Worm (Caenorhabditis elegans) whole organism, L2 larva: Measurements from ENCODE around the gene tmem-258.

Experiments used
- C34F6.9 ChIP-seq: fragments of 150-350 bp; optimal IDR thresholded peaks from 2 replicates; lab custom pipeline; 2014; ENCODE audit warnings: missing biosample characterization, missing genetic modification characterization
- F13H6.1 ChIP-seq: sonication (generic microtip); optimal IDR thresholded peaks from 2 replicates; lab custom pipeline; 2016; ENCODE audit warnings: missing genetic modification characterization, missing compliant biosample characterization
- R02D3.7 ChIP-seq: fragments of 150-350 bp; optimal IDR thresholded peaks from 2 replicates; lab custom pipeline; 2014; ENCODE audit warnings: missing biosample characterization, missing genetic modification characterization
- ZK546.5 ChIP-seq: sonication (generic microtip); optimal IDR thresholded peaks from 2 replicates; lab custom pipeline; 2017; ENCODE audit warnings: missing biosample characterization, missing genetic modification characterization
- alr-1 ChIP-seq: fragments of 150-350 bp; optimal IDR thresholded peaks from 2 replicates; lab custom pipeline; 2014; ENCODE audit warnings: missing biosample characterization, missing genetic modification characterization
- ama-1 ChIP-seq: fragments of 150-350 bp; optimal IDR thresholded peaks from 2 replicates; lab custom pipeline; 2018; ENCODE audit warnings: inconsistent platforms
- blmp-1 ChIP-seq: sonication (generic microtip); optimal IDR thresholded peaks from 2 replicates; lab custom pipeline; 2017; ENCODE audit warnings: missing genetic modification characterization, mild to moderate bottlenecking, missing compliant biosample characterization, antibody characterized with exemption, moderate library complexity; ENCODE audit not compliant: insufficient read depth
- ceh-82 ChIP-seq: fragments of 150-350 bp; optimal IDR thresholded peaks from 2 replicates; lab custom pipeline; 2014; ENCODE audit warnings: missing biosample characterization, missing genetic modification characterization
- crh-2 ChIP-seq: sonication (generic microtip); optimal IDR thresholded peaks from 2 replicates; lab custom pipeline; 2017; ENCODE audit warnings: missing biosample characterization, missing genetic modification characterization
- dmd-4 ChIP-seq: sonication (generic microtip); optimal IDR thresholded peaks from 2 replicates; lab custom pipeline; 2017; ENCODE audit warnings: missing biosample characterization, missing genetic modification characterization
- egl-27 ChIP-seq: sonication (generic microtip); optimal IDR thresholded peaks from 3 replicates; lab custom pipeline; 2017; ENCODE audit warnings: missing biosample characterization, missing genetic modification reagents, missing genetic modification characterization
- fos-1 ChIP-seq: fragments of 150-350 bp; optimal IDR thresholded peaks from 2 replicates; lab custom pipeline; 2014; ENCODE audit warnings: missing biosample characterization, missing genetic modification characterization
- gmeb-1 ChIP-seq: fragments of 150-350 bp; optimal IDR thresholded peaks from 2 replicates; lab custom pipeline; 2014; ENCODE audit warnings: missing biosample characterization, missing genetic modification characterization
- lin-11 ChIP-seq: fragments of 150-350 bp; sonication (generic microtip); optimal IDR thresholded peaks from 2 replicates; lab custom pipeline; 2014; ENCODE audit warnings: missing biosample characterization, missing genetic modification characterization, inconsistent platforms, mixed read lengths
- lsy-2 ChIP-seq, 2 experiments: fragments of 150-350 bp in 1 of 2; sonication (generic microtip) in 1 of 2; optimal IDR thresholded peaks; 2 replicates each; lab custom pipeline; 2014 to 2017; ENCODE audit warnings: missing biosample characterization in 2 of 2, missing genetic modification characterization in 2 of 2
- mab-5 ChIP-seq: fragments of 150-350 bp; optimal IDR thresholded peaks from 2 replicates; lab custom pipeline; 2014; ENCODE audit warnings: missing biosample characterization, missing genetic modification characterization
- mbf-1 ChIP-seq: sonication (generic microtip); optimal IDR thresholded peaks from 2 replicates; lab custom pipeline; 2017; ENCODE audit warnings: missing biosample characterization, missing genetic modification characterization
- mdl-1 ChIP-seq, 2 experiments: fragments of 150-350 bp in 1 of 2; sonication (generic microtip) in 1 of 2; optimal IDR thresholded peaks; 2 replicates each; lab custom pipeline; 2017; ENCODE audit warnings: missing biosample characterization in 2 of 2, missing genetic modification characterization in 2 of 2
- nhr-11 ChIP-seq: fragments of 150-350 bp; optimal IDR thresholded peaks from 2 replicates; lab custom pipeline; 2014; ENCODE audit warnings: missing biosample characterization, missing genetic modification characterization
- nhr-12 ChIP-seq: fragments of 150-350 bp; optimal IDR thresholded peaks from 2 replicates; lab custom pipeline; 2014; ENCODE audit warnings: missing biosample characterization, missing genetic modification characterization
- nhr-129 ChIP-seq: fragments of 150-350 bp; optimal IDR thresholded peaks from 2 replicates; lab custom pipeline; 2014; ENCODE audit warnings: missing biosample characterization, missing genetic modification characterization
- nhr-6 ChIP-seq: fragments of 150-350 bp; optimal IDR thresholded peaks from 2 replicates; lab custom pipeline; 2014; ENCODE audit warnings: missing biosample characterization, missing genetic modification characterization
- sem-4 ChIP-seq: fragments of 150-350 bp; optimal IDR thresholded peaks from 2 replicates; lab custom pipeline; 2014; ENCODE audit warnings: missing biosample characterization, missing genetic modification reagents, missing genetic modification characterization
- skn-1 ChIP-seq: sonication (generic microtip); optimal IDR thresholded peaks from 2 replicates; lab custom pipeline; 2017; ENCODE audit warnings: missing biosample characterization, missing genetic modification characterization
- sma-3 ChIP-seq: sonication (generic microtip); optimal IDR thresholded peaks from 2 replicates; lab custom pipeline; 2016; ENCODE audit warnings: missing genetic modification reagents, missing genetic modification characterization, missing compliant biosample characterization
- sma-9 ChIP-seq, 2 experiments: fragments of 150-350 bp in 1 of 2; sonication (generic microtip) in 1 of 2; optimal IDR thresholded peaks; 2 replicates each; lab custom pipeline; 2014 to 2016; ENCODE audit warnings: missing genetic modification characterization in 2 of 2, mild to moderate bottlenecking in 1 of 2, missing biosample characterization in 1 of 2, missing compliant biosample characterization in 1 of 2, missing genetic modification reagents in 1 of 2, moderate library complexity in 1 of 2
- unc-39 ChIP-seq: fragments of 150-350 bp; optimal IDR thresholded peaks from 2 replicates; lab custom pipeline; 2014; ENCODE audit warnings: missing biosample characterization, missing genetic modification characterization
- unc-55 ChIP-seq: fragments of 150-350 bp; sonication (generic microtip); optimal IDR thresholded peaks from 3 replicates; lab custom pipeline; 2014; ENCODE audit warnings: missing biosample characterization, missing genetic modification reagents, missing genetic modification characterization
- unc-62 ChIP-seq: fragments of 150-350 bp; optimal IDR thresholded peaks from 2 replicates; lab custom pipeline; 2014; ENCODE audit warnings: missing biosample characterization, missing genetic modification reagents, missing genetic modification characterization
- zag-1 ChIP-seq: fragments of 150-350 bp; optimal IDR thresholded peaks from 2 replicates; lab custom pipeline; 2014; ENCODE audit warnings: missing biosample characterization, missing genetic modification characterization
- ztf-11 ChIP-seq: sonication (generic microtip); optimal IDR thresholded peaks from 2 replicates; lab custom pipeline; 2017; ENCODE audit warnings: missing biosample characterization, missing genetic modification characterization
- ztf-4 ChIP-seq: fragments of 150-350 bp; optimal IDR thresholded peaks from 2 replicates; lab custom pipeline; 2014; ENCODE audit warnings: missing biosample characterization, missing genetic modification characterization

Gene tmem-258

ce11 chrV:7076161-7076560, 13.2 kb downstream of the tmem-258 start:
- peak; percentile 62 for TF ChIP-seq crh-2 (tag; lab: Kevin White, UChicago)
- peak; percentile 35 for TF ChIP-seq sma-9 (GFP tag; optimal IDR thresholded peaks at IDR 0.05; lab: Kevin White, UChicago)
- TF ChIP-seq sma-9 (tag; optimal IDR thresholded peaks at IDR 0.05; lab: Kevin White, UChicago): no peak
- peak; percentile 58 for TF ChIP-seq nhr-129
- TF ChIP-seq ZK546.5 (tag; lab: Kevin White, UChicago): no peak
- TF ChIP-seq fos-1: peak; percentile 8

- no peak for TF ChIP-seq R02D3.7 (tag; lab: Kevin White, UChicago)
- no peak for TF ChIP-seq crh-2 (tag; lab: Kevin White, UChicago)
- TF ChIP-seq nhr-6 (tag; lab: Kevin White, UChicago): no peak
- TF ChIP-seq ztf-11: no peak
- no peak for TF ChIP-seq zag-1 (tag; lab: Kevin White, UChicago)
- TF ChIP-seq skn-1 (tag; lab: Kevin White, UChicago): no peak
- TF ChIP-seq unc-39 (tag; lab: Kevin White, UChicago): no peak
- TF ChIP-seq ceh-82: no peak
- TF ChIP-seq C34F6.9 (tag; lab: Kevin White, UChicago): no peak
Observed at ce11 chrV:7078765-7079164, 15.8 kb downstream of the tmem-258 start.

DNA sequence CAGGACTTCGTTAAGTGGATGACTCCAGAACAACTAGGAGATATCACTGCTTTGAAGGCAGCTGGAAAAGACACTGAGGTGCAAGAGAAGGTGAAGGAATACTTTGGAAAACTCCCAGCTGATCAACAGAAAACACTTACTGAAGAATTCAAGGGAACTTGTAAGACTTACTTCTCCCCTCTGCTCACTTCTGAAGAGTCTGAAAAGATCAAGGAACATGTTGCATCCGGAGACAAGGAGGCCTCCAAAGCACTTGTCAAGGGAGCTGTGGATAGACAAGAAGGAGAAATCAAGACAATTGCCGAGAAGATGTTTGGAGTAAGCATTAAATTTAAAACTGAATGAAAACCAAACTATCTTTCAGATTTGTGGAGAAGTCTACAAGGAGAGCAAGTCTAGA, 16.4 kb downstream of the tmem-258 start:
- TF ChIP-seq egl-27 (tag; lab: Kevin White, UChicago) (no peak), lin-11 (tag; lab: Kevin White, UChicago) (no peak), nhr-11 (tag; lab: Kevin White, UChicago) (no peak)

ce11 chrV:7084612-7085139, 21.7 kb downstream of the tmem-258 start, which contains the start of gene mys-1:
mys-1 (minus strand) TSS chrV:7084662.
- TF ChIP-seq lsy-2 (tag; optimal IDR thresholded peaks at IDR 0.05; lab: Kevin White, UChicago) (peak in 1 of 2 experiments; percentile 69), unc-62 (GFP tag; lab: Kevin White, UChicago) (no peak), sem-4 (tag; lab: Kevin White, UChicago) (peak; percentile 9), ztf-4 (tag; lab: Kevin White, UChicago) (no peak), sma-9 (GFP tag; optimal IDR thresholded peaks at IDR 0.05; lab: Kevin White, UChicago) (peak; percentile 80), sma-9 (tag; optimal IDR thresholded peaks at IDR 0.05; lab: Kevin White, UChicago) (no peak), crh-2 (tag; lab: Kevin White, UChicago) (peak; percentile 0), gmeb-1 (peak; percentile 94), fos-1 (peak; percentile 9), alr-1 (tag; lab: Kevin White, UChicago) (no peak), unc-55 (GFP tag; lab: Kevin White, UChicago) (peak; percentile 63), ZK546.5 (tag; lab: Kevin White, UChicago) (no peak), F13H6.1 (peak; percentile 67), sma-3 (GFP tag; lab: Kevin White, UChicago) (peak; percentile 71)

- TF ChIP-seq crh-2 (tag; lab: Kevin White, UChicago) (no peak), nhr-12 (tag; lab: Kevin White, UChicago) (no peak), blmp-1 (peak; percentile 46), ama-1 (lab: Kevin White, UChicago) (no peak), lsy-2 (tag; optimal IDR thresholded peaks at IDR 0.05; lab: Kevin White, UChicago) (peak in 1 of 2 experiments; percentile 37), ztf-4 (tag; lab: Kevin White, UChicago) (no peak), nhr-129 (no peak), mdl-1 (tag; optimal IDR thresholded peaks at IDR 0.05; lab: Kevin White, UChicago) (no peak), sem-4 (tag; lab: Kevin White, UChicago) (no peak), dmd-4 (tag; lab: Kevin White, UChicago) (no peak), mab-5 (no peak), unc-39 (tag; lab: Kevin White, UChicago) (no peak), mbf-1 (no peak), sma-9 (GFP tag; optimal IDR thresholded peaks at IDR 0.05; lab: Kevin White, UChicago) (peak; percentile 48), sma-9 (tag; optimal IDR thresholded peaks at IDR 0.05; lab: Kevin White, UChicago) (no peak)
Observed at ce11 chrV:7085518-7086104, 22.6 kb downstream of the tmem-258 start, which contains the start of gene VC5.2. VC5.2 (plus strand) TSS chrV:7085956.
